Worm (Caenorhabditis elegans): ENCODE results near the gene Y47D7A.17.

Y47D7A.17 gene

ce11 chrV:4374625-4375024 lies 37.0 kb downstream of the Y47D7A.17 start, which contains the start of gene neg-1 (continued):
- TF ChIP-seq Y79H2A.3 (GFP tag; conservative IDR thresholded peaks at IDR 0.05) (peak; percentile 28; the same call in 1 of the 2 replicates), die-1 (tag; optimal IDR thresholded peaks at IDR 0.05) (no peak), let-607 (tag; optimal IDR thresholded peaks at IDR 0.05) (no peak), rec-8 (tag; optimal IDR thresholded peaks at IDR 0.05) (no peak), ets-4 (GFP tag; optimal IDR thresholded peaks at IDR 0.05) (no peak), Y67H2A.10 (GFP tag; conservative IDR thresholded peaks at IDR 0.05) (no peak), B0336.3 (GFP tag; IDR thresholded peaks at IDR 0.05) (peak; percentile 17; the same call in 1 of the 2 replicates), Y53G8AR.9 (GFP tag; conservative IDR thresholded peaks at IDR 0.05) (0 out of 2 replicates have a peak, but pooled peaks have one; percentile 18), egrh-3 (GFP tag; IDR thresholded peaks at IDR 0.05) (no peak), F49E8.2 (tag; optimal IDR thresholded peaks at IDR 0.05; ENCODE audit: insufficient read depth) (no peak), madf-6 (GFP tag; IDR thresholded peaks at IDR 0.05) (peak; percentile 58), C17E4.6 (GFP tag; IDR thresholded peaks at IDR 0.05) (no peak), egl-18 (GFP tag; IDR thresholded peaks at IDR 0.05) (no peak), let-526 (GFP tag; IDR thresholded peaks at IDR 0.05) (no peak), zfh-2 (GFP tag; conservative IDR thresholded peaks at IDR 0.05) (no peak), ceh-58 (GFP tag; IDR thresholded peaks at IDR 0.05) (no peak), ceh-40 (GFP tag; IDR thresholded peaks at IDR 0.05) (no peak), lin-54 (GFP tag; optimal IDR thresholded peaks at IDR 0.05) (peak; percentile 3), him-1 (tag; optimal IDR thresholded peaks at IDR 0.05) (no peak), F55B11.4 (tag; optimal IDR thresholded peaks at IDR 0.05; ENCODE audit: borderline replicate concordance, insufficient read depth) (no peak), attf-5 (GFP tag; optimal IDR thresholded peaks at IDR 0.05) (no peak), zim-3 (tag; optimal IDR thresholded peaks at IDR 0.05) (no peak), tlf-1 (GFP tag; optimal IDR thresholded peaks at IDR 0.05) (no peak), rcor-1 (GFP tag; IDR thresholded peaks at IDR 0.05) (no peak), repo-1 (tag; optimal IDR thresholded peaks at IDR 0.05) (no peak), nfya-1 (tag; optimal IDR thresholded peaks at IDR 0.05; ENCODE audit: borderline replicate concordance, insufficient read depth) (no peak), akir-1 (GFP tag; optimal IDR thresholded peaks at IDR 0.05) (no peak), sea-2 (GFP tag; IDR thresholded peaks at IDR 0.05) (no peak), xnd-1 (tag; optimal IDR thresholded peaks at IDR 0.05) (peak; percentile 43)

- TF ChIP-seq Y79H2A.3 (GFP tag; conservative IDR thresholded peaks at IDR 0.05) (peak; percentile 76; the same call in 1 of the 2 replicates), rec-8 (tag; optimal IDR thresholded peaks at IDR 0.05) (peak in 1 of 2 experiments; percentile 24), repo-1 (tag; optimal IDR thresholded peaks at IDR 0.05) (no peak), cebp-1 (GFP tag; IDR thresholded peaks at IDR 0.05) (no peak), cebp-1 (tag; optimal IDR thresholded peaks at IDR 0.05) (peak; percentile 14), F49E8.2 (tag; optimal IDR thresholded peaks at IDR 0.05; ENCODE audit: insufficient read depth) (peak; percentile 23), C06A6.2 (GFP tag; conservative IDR thresholded peaks at IDR 0.05) (no peak), snpc-1.3 (tag; optimal IDR thresholded peaks at IDR 0.05; ENCODE audit: insufficient read depth) (peak; percentile 51), T26A5.8 (tag; optimal IDR thresholded peaks at IDR 0.05) (no peak), snpc-3.4 (tag; optimal IDR thresholded peaks at IDR 0.05) (peak; percentile 44), madf-6 (GFP tag; IDR thresholded peaks at IDR 0.05) (peak; percentile 59), akir-1 (GFP tag; optimal IDR thresholded peaks at IDR 0.05) (no peak), hrde-1 (tag; optimal IDR thresholded peaks at IDR 0.05; ENCODE audit: borderline replicate concordance) (peak; percentile 15), ztf-3 (GFP tag; optimal IDR thresholded peaks at IDR 0.05) (no peak), F57A8.1 (GFP tag; optimal IDR thresholded peaks at IDR 0.05) (no peak), egrh-3 (GFP tag; IDR thresholded peaks at IDR 0.05) (no peak), athp-1 (tag; optimal IDR thresholded peaks at IDR 0.05) (peak; percentile 35), madf-8 (GFP tag; conservative IDR thresholded peaks at IDR 0.05) (0 out of 2 replicates have a peak, but pooled peaks have one; percentile 14), snpc-4 (GFP tag; optimal IDR thresholded peaks at IDR 0.05) (no peak), snpc-4 (tag; optimal IDR thresholded peaks at IDR 0.05) (peak in 1 of 4 experiments; percentile 0), ama-1 (optimal IDR thresholded peaks at IDR 0.05) (no peak), ama-1 (GFP tag; optimal IDR thresholded peaks at IDR 0.05) (peak; percentile 15 to 52), nfyb-1 (GFP tag; IDR thresholded peaks at IDR 0.05) (0 out of 2 replicates have a peak, but pooled peaks have one; percentile 34), lsl-1 (GFP tag; optimal IDR thresholded peaks at IDR 0.05) (peak; percentile 14), ekl-4 (GFP tag; IDR thresholded peaks at IDR 0.05) (0 out of 2 replicates have a peak, but pooled peaks have one; percentile 44)
These were observed 38.0 kb downstream of the Y47D7A.17 start for ce11 chrV:4373656-4374055.

Measured in whole organism, young adult.